Fruit fly (Drosophila melanogaster) S2 (cell line): ENCODE measurements around the gene CG11630.

Experiments
- CG8478 ChIP-seq: fragments of >200 bp; optimal IDR thresholded peaks from 2 replicates; lab custom pipeline; 2018
- CTCF ChIP-seq, 2 experiments: fragments of >200 bp; optimal IDR thresholded peaks; 2 replicates each; lab custom pipeline; 2018

DNA sequence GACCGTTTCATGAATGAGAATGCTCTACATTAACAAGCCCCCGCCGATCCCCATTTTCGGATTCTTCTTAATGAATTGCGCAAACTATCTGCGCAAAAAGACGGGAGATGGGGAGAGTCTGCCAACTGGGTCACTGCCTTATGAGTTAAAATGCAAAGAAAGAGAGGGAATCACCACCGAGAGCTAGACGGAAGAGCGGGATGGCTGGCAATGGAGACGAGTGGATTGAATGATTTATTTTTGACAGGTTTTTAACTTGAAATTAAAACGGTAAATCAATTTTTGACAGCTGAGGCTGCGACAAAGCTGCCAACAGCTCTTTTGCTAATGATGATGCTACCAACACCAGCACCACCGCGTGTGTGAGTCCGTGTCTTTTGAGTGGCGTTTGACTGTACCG lies 20.2 kb upstream of the CG11630 start:
- TF ChIP-seq CG8478 (lab: Kevin White, UChicago) (no peak), CTCF (optimal IDR thresholded peaks at IDR 0.05; lab: Kevin White, UChicago) (no peak)
